Fruit fly (Drosophila melanogaster): ENCODE results near the gene Crag.

- TF ChIP-seq Hr39 (GFP tag; optimal IDR thresholded peaks at IDR 0.05) (no peak), Blimp-1 (GFP tag; optimal IDR thresholded peaks at IDR 0.05) (no peak), Sox14 (GFP tag; optimal IDR thresholded peaks at IDR 0.05) (no peak), CG10669 (GFP tag; optimal IDR thresholded peaks at IDR 0.05) (no peak), Lpt (GFP tag; optimal IDR thresholded peaks at IDR 0.05) (no peak), CG11762 (GFP tag; optimal IDR thresholded peaks at IDR 0.05; ENCODE audit: insufficient read depth) (no peak), CG3919 (GFP tag; optimal IDR thresholded peaks at IDR 0.05) (no peak), vri (GFP tag; optimal IDR thresholded peaks at IDR 0.05) (no peak), Sox15 (GFP tag; optimal IDR thresholded peaks at IDR 0.05) (no peak), net (GFP tag; optimal IDR thresholded peaks at IDR 0.05) (no peak), CG3032 (tag; optimal IDR thresholded peaks at IDR 0.05) (no peak), Hr4 (GFP tag; optimal IDR thresholded peaks at IDR 0.05) (no peak), CG9139 (GFP tag; optimal IDR thresholded peaks at IDR 0.05) (no peak), CG4318 (GFP tag; optimal IDR thresholded peaks at IDR 0.05) (no peak)
These were observed 1.3 kb downstream of the Crag start for dm6 chrX:8593159-8593476.
